Fruit fly (Drosophila melanogaster) whole organism, adult: ENCODE data around the gene Sema5c.

Experiments
- CG12768 ChIP-seq: fragments of 200-800 bp; sonication (Bioruptor generic); optimal IDR thresholded peaks from 2 replicates; lab custom pipeline; 2017; ENCODE audit warnings: missing biosample characterization, missing genetic modification characterization, mild to moderate bottlenecking, moderate library complexity, missing genetic modification reagents
- CG5204 ChIP-seq: fragments of 200-800 bp; sonication (Bioruptor generic); optimal IDR thresholded peaks from 2 replicates; lab custom pipeline; 2016; ENCODE audit warnings: missing biosample characterization, missing genetic modification characterization
- Crg-1 ChIP-seq: fragments of 200-800 bp; sonication (Bioruptor generic); optimal IDR thresholded peaks from 2 replicates; lab custom pipeline; 2016; ENCODE audit warnings: missing biosample characterization, missing genetic modification characterization
- Hr96 ChIP-seq: fragments of 200-800 bp; sonication (Bioruptor generic); optimal IDR thresholded peaks from 2 replicates; lab custom pipeline; 2016; ENCODE audit warnings: missing biosample characterization, missing genetic modification characterization
- Mnt ChIP-seq: fragments of 200-800 bp; sonication (Bioruptor generic); optimal IDR thresholded peaks from 2 replicates; lab custom pipeline; 2016; ENCODE audit warnings: missing biosample characterization, mild to moderate bottlenecking, missing genetic modification characterization
- kay ChIP-seq: fragments of 200-800 bp; sonication (Bioruptor generic); peaks from one replicate; lab custom pipeline; 2016; ENCODE audit warnings: missing biosample characterization, missing genetic modification characterization, borderline replicate concordance

- peak; percentile 14 for TF ChIP-seq Mnt
- TF ChIP-seq CG12768 (GFP tag; lab: Kevin White, UChicago): no peak
- peak; percentile 37 for TF ChIP-seq CG5204 (GFP tag; lab: Kevin White, UChicago)
- TF ChIP-seq Hr96 (GFP tag; lab: Kevin White, UChicago): no peak
- no peak for TF ChIP-seq Crg-1 (GFP tag; lab: Kevin White, UChicago)
- TF ChIP-seq kay: no peak
These were observed 2.9 kb downstream of the Sema5c start for dm6 chr3L:12078551-12079318.
